Fruit fly (Drosophila melanogaster): ENCODE data around the gene CG44422.

The CG44422 gene

dm6 chrX:11326213-11326731, 23.7 kb upstream of the CG44422 start (continued):
- peak; percentile 74 for TF ChIP-seq CG9727 (GFP tag; optimal IDR thresholded peaks at IDR 0.05)
- TF ChIP-seq tin (GFP tag; optimal IDR thresholded peaks at IDR 0.05), result peak; percentile 21
- no peak for TF ChIP-seq zf30C (GFP tag; optimal IDR thresholded peaks at IDR 0.05)
- TF ChIP-seq CG5180 (GFP tag; optimal IDR thresholded peaks at IDR 0.05), result peak; percentile 53
- peak; percentile 43 for TF ChIP-seq Chrac-16 (GFP tag; optimal IDR thresholded peaks at IDR 0.05)
- peak; percentile 67 for TF ChIP-seq Atf6 (GFP tag; IDR thresholded peaks at IDR 0.05)
- no peak for TF ChIP-seq jigr1 (GFP tag; IDR thresholded peaks at IDR 0.05)
- no peak for TF ChIP-seq z (GFP tag; IDR thresholded peaks at IDR 0.05)
- TF ChIP-seq Spps (tag; optimal IDR thresholded peaks at IDR 0.05), result peak; percentile 19
- no peak for TF ChIP-seq CG31224 (GFP tag; IDR thresholded peaks at IDR 0.05)
- TF ChIP-seq CG4820 (GFP tag; optimal IDR thresholded peaks at IDR 0.05), result peak; percentile 51
- peak; percentile 62 for TF ChIP-seq ewg (GFP tag; optimal IDR thresholded peaks at IDR 0.05)
- TF ChIP-seq CG16863 (GFP tag; optimal IDR thresholded peaks at IDR 0.05), result peak; percentile 54
- peak; percentile 93 for TF ChIP-seq chinmo (GFP tag; IDR thresholded peaks at IDR 0.05; ENCODE audit: partially characterized antibody)
- TF ChIP-seq HHEX (GFP tag; optimal IDR thresholded peaks at IDR 0.05), result peak; percentile 70
- TF ChIP-seq CG4730 (GFP tag; IDR thresholded peaks at IDR 0.05), result no peak
- peak; percentile 26 for TF ChIP-seq fd64A (GFP tag; optimal IDR thresholded peaks at IDR 0.05)
- no peak for TF ChIP-seq crc (GFP tag; optimal IDR thresholded peaks at IDR 0.05)
- TF ChIP-seq CG2889 (GFP tag; IDR thresholded peaks at IDR 0.05), result peak; percentile 49; the same call in 1 of the 3 replicates
- peak; percentile 59 for TF ChIP-seq exex (tag; optimal IDR thresholded peaks at IDR 0.05)
- peak; percentile 48 for TF ChIP-seq Max (GFP tag; optimal IDR thresholded peaks at IDR 0.05)
- TF ChIP-seq Opbp (GFP tag; IDR thresholded peaks at IDR 0.05; ENCODE audit: partially characterized antibody), result no peak
- TF ChIP-seq Dip2 (GFP tag; IDR thresholded peaks at IDR 0.05), result no peak
- peak; percentile 68 for TF ChIP-seq sob (GFP tag; IDR thresholded peaks at IDR 0.05)
- TF ChIP-seq CG11085 (GFP tag; IDR thresholded peaks at IDR 0.05), result 0 out of 2 replicates have a peak, but pooled peaks have one; percentile 17
- no peak; the same call in 1 of the 2 replicates for TF ChIP-seq amos (GFP tag; IDR thresholded peaks at IDR 0.05; ENCODE audit: partially characterized antibody)
- TF ChIP-seq HLHmδ (GFP tag; optimal IDR thresholded peaks at IDR 0.05), result no peak
- TF ChIP-seq danr (GFP tag; IDR thresholded peaks at IDR 0.05), result 0 out of 2 replicates have a peak, but pooled peaks have one; percentile 37
- TF ChIP-seq Asciz (GFP tag; optimal IDR thresholded peaks at IDR 0.05), result peak; percentile 71
- peak; percentile 70 for TF ChIP-seq HLH3B (GFP tag; IDR thresholded peaks at IDR 0.05)
- peak; percentile 11 for TF ChIP-seq CG5245 (GFP tag; optimal IDR thresholded peaks at IDR 0.05)
- TF ChIP-seq Dref (GFP tag; IDR thresholded peaks at IDR 0.05), result no peak
- TF ChIP-seq CTCF (GFP tag; optimal IDR thresholded peaks at IDR 0.05), result peak; percentile 8
- peak; percentile 60 for TF ChIP-seq D19A (tag; optimal IDR thresholded peaks at IDR 0.05)
- TF ChIP-seq D19B (GFP tag; optimal IDR thresholded peaks at IDR 0.05), result peak; percentile 33
- TF ChIP-seq peb (GFP tag; IDR thresholded peaks at IDR 0.05), result peak; percentile 54
- TF ChIP-seq zfh1 (GFP tag; IDR thresholded peaks at IDR 0.05), result peak; percentile 36; the same call in 2 of the 3 replicates
- no peak for TF ChIP-seq Poxn (GFP tag; IDR thresholded peaks at IDR 0.05)
- TF ChIP-seq CG11247 (GFP tag; IDR thresholded peaks at IDR 0.05), result peak; percentile 26; the same call in 1 of the 2 replicates
- TF ChIP-seq GATAe (GFP tag; conservative IDR thresholded peaks at IDR 0.05), result no peak
- peak; percentile 24 for TF ChIP-seq CG4707 (GFP tag; optimal IDR thresholded peaks at IDR 0.05)
- TF ChIP-seq CG12155 (GFP tag; optimal IDR thresholded peaks at IDR 0.05), result peak; percentile 66
- peak; percentile 54 for TF ChIP-seq CG31441 (GFP tag; IDR thresholded peaks at IDR 0.05)
- peak; percentile 47 for TF ChIP-seq CG6765 (GFP tag; optimal IDR thresholded peaks at IDR 0.05)
- TF ChIP-seq CG12744 (GFP tag; optimal IDR thresholded peaks at IDR 0.05), result peak; percentile 30
- TF ChIP-seq tgo (GFP tag; IDR thresholded peaks at IDR 0.05), result peak; percentile 42; the same call in 2 of the 3 replicates
- TF ChIP-seq CG30403 (GFP tag; optimal IDR thresholded peaks at IDR 0.05), result peak; percentile 73
- peak; percentile 76 for TF ChIP-seq CG32532 (GFP tag; IDR thresholded peaks at IDR 0.05)
- peak; percentile 58 for TF ChIP-seq ind (GFP tag; optimal IDR thresholded peaks at IDR 0.05)
- no peak for TF ChIP-seq ara (GFP tag; IDR thresholded peaks at IDR 0.05)
- TF ChIP-seq MESR4 (GFP tag; optimal IDR thresholded peaks at IDR 0.05), result peak; percentile 8
